Worm (Caenorhabditis elegans) whole organism, young adult: ENCODE measurements around the gene col-123.
A peak's percentile ranks its signal among the peaks of the same experiment; 100 is the strongest.

Experiments used
- B0336.3 ChIP-seq: fragments of 200-800 bp; sonication (Bioruptor generic); IDR thresholded peaks from 2 replicates; pipeline ENCODE4 v1.3.6; 2022; ENCODE audit warnings: missing genetic modification characterization, missing compliant biosample characterization
- C06A6.2 ChIP-seq: fragments of 200-800 bp; sonication (Bioruptor generic); conservative IDR thresholded peaks from 2 replicates; pipeline ENCODE4 v1.3.6; 2022; ENCODE audit warnings: missing genetic modification characterization, missing compliant biosample characterization
- F39B2.1 ChIP-seq: fragments of 200-800 bp; sonication (Bioruptor generic); IDR thresholded peaks from 2 replicates; pipeline ENCODE4 v1.3.6; 2022; ENCODE audit warnings: missing genetic modification reagents, missing genetic modification characterization, missing compliant biosample characterization
- F49E8.2 ChIP-seq: sonication (generic microtip); optimal IDR thresholded peaks from 3 replicates; lab custom pipeline; 2017; ENCODE audit warnings: missing genetic modification characterization, mild to moderate bottlenecking, missing compliant biosample characterization, antibody characterized with exemption, moderate library complexity; ENCODE audit not compliant: insufficient read depth
- F55B11.4 ChIP-seq: sonication (generic microtip); optimal IDR thresholded peaks from 2 replicates; lab custom pipeline; 2016; ENCODE audit warnings: missing compliant biosample characterization, missing genetic modification characterization, borderline replicate concordance; ENCODE audit not compliant: insufficient read depth
- F57C9.4 ChIP-seq: sonication (generic microtip); optimal IDR thresholded peaks from 2 replicates; lab custom pipeline; 2017; ENCODE audit warnings: mild to moderate bottlenecking, missing genetic modification characterization, missing compliant biosample characterization
- K11D2.4 ChIP-seq: fragments of 200-800 bp; sonication (Bioruptor generic); IDR thresholded peaks from 2 replicates; pipeline ENCODE4 v1.3.6; 2022; ENCODE audit warnings: missing genetic modification reagents, missing genetic modification characterization, missing compliant biosample characterization
- T07F8.4 ChIP-seq: sonication (generic microtip); optimal IDR thresholded peaks from 2 replicates; lab custom pipeline; 2016; ENCODE audit warnings: mild to moderate bottlenecking, missing genetic modification characterization, moderate library complexity, missing compliant biosample characterization
- Y53F4B.3 ChIP-seq: fragments of 200-800 bp; sonication (Bioruptor generic); IDR thresholded peaks from 2 replicates; pipeline ENCODE4 v1.3.6; 2022; ENCODE audit warnings: missing genetic modification reagents, missing genetic modification characterization, missing compliant biosample characterization
- Y53G8AR.9 ChIP-seq: fragments of 200-800 bp; sonication (Bioruptor generic); conservative IDR thresholded peaks from 2 replicates; pipeline ENCODE4 v1.3.6; 2022; ENCODE audit warnings: missing genetic modification reagents, missing genetic modification characterization, missing compliant biosample characterization
- Y79H2A.3 ChIP-seq: fragments of 200-800 bp; sonication (Bioruptor generic); conservative IDR thresholded peaks from 2 replicates; pipeline ENCODE4 v1.3.6; 2022; ENCODE audit warnings: missing genetic modification reagents, missing genetic modification characterization, missing compliant biosample characterization
- akir-1 ChIP-seq: fragments of 200-800 bp; sonication (Bioruptor generic); optimal IDR thresholded peaks from 2 replicates; lab custom pipeline; 2018; ENCODE audit warnings: mild to moderate bottlenecking, missing genetic modification characterization, moderate library complexity, missing compliant biosample characterization
- aptf-3 ChIP-seq: fragments of 200-800 bp; sonication (Bioruptor generic); IDR thresholded peaks from 2 replicates; pipeline ENCODE4 v1.3.6; 2022; ENCODE audit warnings: missing genetic modification characterization, missing compliant biosample characterization
- attf-3 ChIP-seq: fragments of 200-800 bp; sonication (Bioruptor generic); conservative IDR thresholded peaks from 2 replicates; pipeline ENCODE4 v1.3.6; 2022; ENCODE audit warnings: missing genetic modification reagents, missing genetic modification characterization, missing compliant biosample characterization
- attf-5 ChIP-seq: fragments of 200-800 bp; sonication (Bioruptor generic); optimal IDR thresholded peaks from 2 replicates; lab custom pipeline; 2018; ENCODE audit warnings: mild to moderate bottlenecking, missing genetic modification characterization, missing compliant biosample characterization
- attf-6 ChIP-seq: fragments of 200-800 bp; sonication (Bioruptor generic); IDR thresholded peaks from 2 replicates; pipeline ENCODE4 v1.3.6; 2022; ENCODE audit warnings: missing genetic modification reagents, missing genetic modification characterization, missing compliant biosample characterization
- ceh-58 ChIP-seq: fragments of 200-800 bp; sonication (Bioruptor generic); IDR thresholded peaks from 2 replicates; pipeline ENCODE4 v1.3.6; 2022; ENCODE audit warnings: missing genetic modification characterization, missing compliant biosample characterization
- ceh-79 ChIP-seq: sonication (generic microtip); optimal IDR thresholded peaks from 2 replicates; lab custom pipeline; 2017; ENCODE audit warnings: mild to moderate bottlenecking, missing genetic modification characterization, missing compliant biosample characterization
- ceh-91 ChIP-seq: fragments of 200-800 bp; sonication (Bioruptor generic); IDR thresholded peaks from 2 replicates; pipeline ENCODE4 v1.3.6; 2022; ENCODE audit warnings: missing genetic modification reagents, missing genetic modification characterization, missing compliant biosample characterization
- dpff-1 ChIP-seq: sonication (generic microtip); optimal IDR thresholded peaks from 2 replicates; lab custom pipeline; 2017; ENCODE audit warnings: mild to moderate bottlenecking, missing genetic modification characterization, missing compliant biosample characterization
- egl-44 ChIP-seq: fragments of 200-800 bp; sonication (Bioruptor generic); IDR thresholded peaks from 2 replicates; pipeline ENCODE4 v1.3.6; 2022; ENCODE audit warnings: missing genetic modification reagents, missing genetic modification characterization, missing compliant biosample characterization
- egrh-3 ChIP-seq: fragments of 200-800 bp; sonication (Bioruptor generic); IDR thresholded peaks from 2 replicates; pipeline ENCODE4 v1.3.6; 2022; ENCODE audit warnings: missing genetic modification reagents, missing genetic modification characterization, missing compliant biosample characterization
- ekl-4 ChIP-seq: fragments of 200-800 bp; sonication (Bioruptor generic); IDR thresholded peaks from 2 replicates; pipeline ENCODE4 v1.3.6; 2022; ENCODE audit warnings: missing genetic modification reagents, missing genetic modification characterization, missing compliant biosample characterization
- him-1 ChIP-seq: sonication (generic microtip); optimal IDR thresholded peaks from 2 replicates; lab custom pipeline; 2016; ENCODE audit warnings: missing genotype, missing genetic modification reagents, missing genetic modification characterization, missing compliant biosample characterization
- hlh-26 ChIP-seq: fragments of 200-800 bp; sonication (Bioruptor generic); conservative IDR thresholded peaks from 2 replicates; pipeline ENCODE4 v1.3.6; 2022; ENCODE audit warnings: missing genetic modification reagents, missing genetic modification characterization, missing compliant biosample characterization
- lag-1 ChIP-seq: fragments of 200-800 bp; sonication (Bioruptor generic); IDR thresholded peaks from 2 replicates; pipeline ENCODE4 v1.3.6; 2022; ENCODE audit warnings: missing genetic modification reagents, missing genetic modification characterization, missing compliant biosample characterization
- let-607 ChIP-seq, 2 experiments: fragments of 200-800 bp in 1 of 2; sonication (Bioruptor generic) in 1 of 2; sonication (generic microtip) in 1 of 2; optimal IDR thresholded peaks; 2 replicates each; lab custom pipeline; 2016 to 2018; ENCODE audit warnings: mild to moderate bottlenecking in 2 of 2, missing compliant biosample characterization in 2 of 2, missing genetic modification characterization in 2 of 2, moderate library complexity in 2 of 2, missing genotype in 1 of 2
- lin-35 ChIP-seq, 3 experiments: fragments of 150-350 bp in 2 of 3; sonication (generic microtip) in 1 of 3; optimal IDR thresholded peaks; 2 replicates each; lab custom pipeline; 2014 to 2018; ENCODE audit warnings: missing biosample characterization in 3 of 3, missing genetic modification characterization in 3 of 3, missing genetic modification reagents in 3 of 3
- lin-40 ChIP-seq: sonication (generic microtip); optimal IDR thresholded peaks from 2 replicates; lab custom pipeline; 2016; ENCODE audit warnings: missing genetic modification characterization, mild to moderate bottlenecking, missing compliant biosample characterization, missing genotype, missing genetic modification reagents
- madf-8 ChIP-seq: fragments of 200-800 bp; sonication (Bioruptor generic); conservative IDR thresholded peaks from 2 replicates; pipeline ENCODE4 v1.3.6; 2022; ENCODE audit warnings: missing genetic modification reagents, missing genetic modification characterization, missing compliant biosample characterization
- mxl-1 ChIP-seq: sonication (generic microtip); optimal IDR thresholded peaks from 2 replicates; lab custom pipeline; 2016; ENCODE audit warnings: missing genetic modification characterization, missing compliant biosample characterization
- nfya-1 ChIP-seq: sonication (generic microtip); optimal IDR thresholded peaks from 2 replicates; lab custom pipeline; 2017; ENCODE audit warnings: antibody characterized with exemption, missing compliant biosample characterization, missing genetic modification characterization, borderline replicate concordance; ENCODE audit not compliant: insufficient read depth
- nfya-2 ChIP-seq: fragments of 200-800 bp; sonication (Bioruptor generic); IDR thresholded peaks from 2 replicates; pipeline ENCODE4 v1.3.6; 2022; ENCODE audit warnings: missing genetic modification reagents, missing genetic modification characterization, missing compliant biosample characterization
- nhr-120 ChIP-seq: fragments of 200-800 bp; sonication (Bioruptor generic); IDR thresholded peaks from 2 replicates; pipeline ENCODE4 v1.3.6; 2022; ENCODE audit warnings: missing genetic modification characterization, missing compliant biosample characterization
- pha-4 ChIP-seq: fragments of 150-350 bp; sonication (generic microtip); optimal IDR thresholded peaks from 2 replicates; lab custom pipeline; 2014; ENCODE audit warnings: missing biosample characterization, missing genetic modification reagents, missing genetic modification characterization
- sdz-38 ChIP-seq: sonication (generic microtip); optimal IDR thresholded peaks from 2 replicates; lab custom pipeline; 2016; ENCODE audit warnings: missing genotype, missing genetic modification characterization, missing compliant biosample characterization
- tlf-1 ChIP-seq: fragments of 200-800 bp; sonication (Bioruptor generic); optimal IDR thresholded peaks from 2 replicates; lab custom pipeline; 2018; ENCODE audit warnings: mild to moderate bottlenecking, missing genetic modification characterization, missing compliant biosample characterization
- unc-130 ChIP-seq: sonication (generic microtip); optimal IDR thresholded peaks from 2 replicates; lab custom pipeline; 2016; ENCODE audit warnings: missing genetic modification reagents, missing genetic modification characterization, missing compliant biosample characterization
- unc-62 ChIP-seq: fragments of 150-350 bp; optimal IDR thresholded peaks from 2 replicates; lab custom pipeline; 2014; ENCODE audit warnings: missing biosample characterization, missing genetic modification reagents, missing genetic modification characterization
- zfh-2 ChIP-seq: fragments of 200-800 bp; sonication (Bioruptor generic); conservative IDR thresholded peaks from 2 replicates; pipeline ENCODE4 v1.3.6; 2022; ENCODE audit warnings: missing genetic modification reagents, missing genetic modification characterization, missing compliant biosample characterization
- ztf-22 ChIP-seq: fragments of 200-800 bp; sonication (Bioruptor generic); optimal IDR thresholded peaks from 2 replicates; lab custom pipeline; 2018; ENCODE audit warnings: mild to moderate bottlenecking, missing genetic modification characterization, moderate library complexity, missing compliant biosample characterization
- ztf-6 ChIP-seq: fragments of 200-800 bp; sonication (Bioruptor generic); IDR thresholded peaks from 2 replicates; pipeline ENCODE4 v1.3.6; 2022; ENCODE audit warnings: missing genetic modification reagents, missing genetic modification characterization, missing compliant biosample characterization

col-123 gene

DNA sequence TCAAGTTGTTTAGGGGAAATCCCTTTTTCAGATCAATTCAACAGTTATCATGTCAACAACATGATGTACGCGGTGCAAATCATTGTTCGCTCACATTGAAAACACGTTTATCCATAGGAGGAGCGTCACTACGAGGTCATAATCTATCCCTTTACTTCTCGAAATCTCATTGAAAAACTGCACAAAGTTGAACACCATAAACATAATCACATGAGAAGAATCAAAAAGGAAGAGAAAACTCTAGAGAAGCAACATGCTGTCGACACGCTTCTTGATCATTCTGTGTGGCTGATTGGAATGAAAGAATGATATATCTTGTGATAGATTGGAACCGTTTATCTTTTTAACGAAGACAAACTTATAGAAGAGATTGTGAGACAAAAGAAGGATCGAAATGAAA lies 46.2 kb downstream of the col-123 start (continued):
- TF ChIP-seq hlh-26 (GFP tag; lab: Robert Waterston, UW) (no peak), F49E8.2 (no peak), attf-5 (GFP tag; lab: Kevin White, UChicago) (no peak), ceh-91 (GFP tag; lab: Robert Waterston, UW) (no peak), unc-62 (GFP tag; lab: Kevin White, UChicago) (no peak), ztf-6 (GFP tag; lab: Robert Waterston, UW) (no peak), egrh-3 (GFP tag; lab: Robert Waterston, UW) (no peak), Y79H2A.3 (GFP tag; lab: Robert Waterston, UW) (no peak), unc-130 (GFP tag; lab: Kevin White, UChicago) (no peak), nhr-120 (GFP tag; lab: Robert Waterston, UW) (no peak), tlf-1 (GFP tag; lab: Kevin White, UChicago) (no peak), dpff-1 (tag; lab: Kevin White, UChicago) (no peak), nfya-2 (GFP tag; lab: Robert Waterston, UW) (no peak), Y53F4B.3 (GFP tag; lab: Robert Waterston, UW) (no peak), egl-44 (GFP tag; lab: Robert Waterston, UW) (no peak), Y53G8AR.9 (GFP tag; lab: Robert Waterston, UW) (no peak), madf-8 (GFP tag; lab: Robert Waterston, UW) (no peak), sdz-38 (tag; lab: Kevin White, UChicago) (no peak), ekl-4 (GFP tag; lab: Robert Waterston, UW) (no peak), ceh-58 (no peak), lag-1 (GFP tag; lab: Robert Waterston, UW) (no peak), mxl-1 (no peak)

- TF ChIP-seq pha-4 (tag; lab: Kevin White, UChicago) (peak; percentile 38), attf-6 (GFP tag; lab: Robert Waterston, UW) (no peak)
These were observed 47.6 kb downstream of the col-123 start for ce11 chrIV:9869344-9869743.

- TF ChIP-seq lin-40 (tag; lab: Kevin White, UChicago): no peak
- no peak for TF ChIP-seq him-1 (tag; lab: Kevin White, UChicago)
- TF ChIP-seq K11D2.4 (GFP tag; lab: Robert Waterston, UW): no peak
- TF ChIP-seq T07F8.4 (tag; lab: Kevin White, UChicago): no peak
- no peak for TF ChIP-seq F55B11.4
- no peak for TF ChIP-seq akir-1
- TF ChIP-seq zfh-2 (GFP tag; lab: Robert Waterston, UW): no peak
- no peak for TF ChIP-seq lin-35 (GFP tag; optimal IDR thresholded peaks at IDR 0.05; lab: Kevin White, UChicago)
- no peak for TF ChIP-seq aptf-3 (GFP tag; lab: Robert Waterston, UW)
- no peak for TF ChIP-seq attf-3 (GFP tag; lab: Robert Waterston, UW)
- no peak for TF ChIP-seq nfya-1 (tag; lab: Kevin White, UChicago)
- no peak for TF ChIP-seq B0336.3 (GFP tag; lab: Robert Waterston, UW)
- TF ChIP-seq ceh-79 (tag; lab: Kevin White, UChicago): no peak
- no peak for TF ChIP-seq F57C9.4
- TF ChIP-seq C06A6.2 (GFP tag; lab: Robert Waterston, UW): no peak
- no peak for TF ChIP-seq let-607 (tag; optimal IDR thresholded peaks at IDR 0.05; lab: Kevin White, UChicago)
- no peak for TF ChIP-seq F39B2.1 (GFP tag; lab: Robert Waterston, UW)
- TF ChIP-seq ztf-22: no peak
These were observed 50.5 kb downstream of the col-123 start for ce11 chrIV:9872210-9872609.
